Fruit fly (Drosophila melanogaster) whole organism, pupa: ENCODE data around the gene CG5958.

Experiments used
- CG13204 ChIP-seq: fragments of 200-800 bp; sonication (Bioruptor generic); optimal IDR thresholded peaks from 2 replicates; lab custom pipeline; 2018; ENCODE audit warnings: missing biosample characterization, mild to moderate bottlenecking, missing genetic modification characterization, moderate library complexity
- CG17806 ChIP-seq: fragments of 200-800 bp; sonication (Bioruptor generic); optimal IDR thresholded peaks from 2 replicates; lab custom pipeline; 2018; ENCODE audit warnings: missing biosample characterization, mild to moderate bottlenecking, missing genetic modification characterization, moderate library complexity
- CG32121 ChIP-seq: fragments of 200-800 bp; sonication (Bioruptor generic); IDR thresholded peaks from 2 replicates; pipeline ENCODE4 v1.3.6; 2022; ENCODE audit warnings: missing biosample characterization, missing genetic modification characterization
- CG34367 ChIP-seq: fragments of 200-800 bp; sonication (Bioruptor generic); optimal IDR thresholded peaks from 2 replicates; lab custom pipeline; 2018; ENCODE audit warnings: missing biosample characterization, mild to moderate bottlenecking, missing genetic modification characterization
- CG8301 ChIP-seq: fragments of 200-800 bp; sonication (Bioruptor generic); optimal IDR thresholded peaks from 2 replicates; lab custom pipeline; 2018; ENCODE audit warnings: missing biosample characterization, mild to moderate bottlenecking, missing genetic modification characterization
- Ets98B ChIP-seq: fragments of 200-800 bp; sonication (Bioruptor generic); IDR thresholded peaks from 2 replicates; pipeline ENCODE4 v1.3.6; 2022; ENCODE audit warnings: missing biosample characterization, missing genetic modification characterization
- gl ChIP-seq: fragments of 200-800 bp; sonication (Bioruptor generic); optimal IDR thresholded peaks from 2 replicates; lab custom pipeline; 2018; ENCODE audit warnings: missing biosample characterization, mild to moderate bottlenecking, missing genetic modification characterization

DNA sequence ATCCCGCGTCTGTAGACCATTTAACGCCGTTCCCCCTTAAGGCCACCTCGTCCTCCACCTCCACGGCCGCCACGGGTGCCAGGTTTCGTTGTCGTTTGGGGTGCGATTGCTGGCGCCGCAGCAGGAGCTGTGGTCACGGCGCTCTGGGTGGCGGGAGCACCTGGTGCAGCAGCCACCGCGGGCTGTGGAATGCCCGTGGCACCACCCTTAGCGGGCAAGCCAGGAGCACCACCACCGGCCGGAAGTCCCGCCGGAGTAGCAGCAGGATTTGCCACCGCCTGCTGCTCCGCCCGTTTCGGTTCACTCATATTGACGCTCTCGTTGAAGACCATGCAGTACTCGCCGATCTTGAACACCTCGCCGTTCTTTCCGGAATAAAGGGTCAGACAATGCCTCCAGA lies 24.3 kb downstream of the CG5958 start:
- no peak for TF ChIP-seq Ets98B (GFP tag; lab: Robert Waterston, UW)
- 0 out of 2 replicates have a peak, but pooled peaks have one; percentile 9 for TF ChIP-seq CG32121
- TF ChIP-seq CG34367 (tag; lab: Kevin White, UChicago): no peak
- TF ChIP-seq CG8301 (tag; lab: Kevin White, UChicago): no peak
- no peak for TF ChIP-seq CG17806 (tag; lab: Kevin White, UChicago)
- TF ChIP-seq gl (tag; lab: Kevin White, UChicago): no peak
- no peak for TF ChIP-seq CG13204 (GFP tag; lab: Kevin White, UChicago)
